Fruit fly (Drosophila melanogaster) whole organism, embryonic: ENCODE results near the gene CG14383.

Source experiments
- Atf3 ChIP-seq: fragments of 200-800 bp; sonication (Bioruptor generic); optimal IDR thresholded peaks from 3 replicates; lab custom pipeline; 2016; ENCODE audit warnings: missing biosample characterization, missing genetic modification characterization
- B-H1 ChIP-seq: fragments of 200-800 bp; sonication (Bioruptor generic); IDR thresholded peaks from 3 replicates; pipeline ENCODE4 v1.3.6; 2022; ENCODE audit warnings: missing biosample characterization, missing genetic modification characterization
- CG11695 ChIP-seq: fragments of 200-800 bp; sonication (Bioruptor generic); IDR thresholded peaks from 3 replicates; pipeline ENCODE4 v1.3.6; 2022; ENCODE audit warnings: missing biosample characterization, missing genetic modification characterization
- CG1792 ChIP-seq: fragments of 200-800 bp; sonication (Bioruptor generic); optimal IDR thresholded peaks from 2 replicates; lab custom pipeline; 2016; ENCODE audit warnings: missing biosample characterization, missing genetic modification characterization
- CG33557 ChIP-seq: fragments of 200-800 bp; sonication (Bioruptor generic); optimal IDR thresholded peaks from 2 replicates; lab custom pipeline; 2019; ENCODE audit warnings: missing biosample characterization, mild to moderate bottlenecking, missing genetic modification characterization, moderate library complexity
- CG5245 ChIP-seq: fragments of 200-800 bp; sonication (Bioruptor generic); optimal IDR thresholded peaks from 3 replicates; lab custom pipeline; 2016; ENCODE audit warnings: missing biosample characterization, missing genetic modification characterization
- HLHmδ ChIP-seq: fragments of 200-800 bp; sonication (Bioruptor generic); optimal IDR thresholded peaks from 2 replicates; lab custom pipeline; 2018; ENCODE audit warnings: missing biosample characterization, mild to moderate bottlenecking, missing genetic modification characterization, moderate library complexity
- Oli ChIP-seq: fragments of 200-800 bp; sonication (Bioruptor generic); optimal IDR thresholded peaks from 2 replicates; lab custom pipeline; 2018; ENCODE audit warnings: missing biosample characterization, mild to moderate bottlenecking, missing genetic modification characterization, moderate library complexity
- PHDP ChIP-seq: fragments of 200-800 bp; sonication (Bioruptor generic); optimal IDR thresholded peaks from 3 replicates; lab custom pipeline; 2018; ENCODE audit warnings: missing biosample characterization, mild to moderate bottlenecking, missing genetic modification characterization, moderate library complexity
- bsh ChIP-seq, 2 experiments: fragments of 200-800 bp; sonication (Bioruptor generic); optimal IDR thresholded peaks; 2 replicates each; lab custom pipeline; 2017 to 2018; ENCODE audit warnings: mild to moderate bottlenecking in 2 of 2, missing biosample characterization in 2 of 2, missing genetic modification characterization in 2 of 2, moderate library complexity in 1 of 2
- hbn ChIP-seq: fragments of 200-800 bp; sonication (Bioruptor generic); IDR thresholded peaks from 2 replicates; pipeline ENCODE4 v1.3.6; 2022; ENCODE audit warnings: missing biosample characterization, missing genetic modification characterization; ENCODE audit not compliant: partially characterized antibody
- hth ChIP-seq: fragments of >200 bp; optimal IDR thresholded peaks from 2 replicates; lab custom pipeline; 2017; ENCODE audit warnings: inconsistent platforms
- sr ChIP-seq: fragments of 200-800 bp; sonication (Bioruptor generic); IDR thresholded peaks from 3 replicates; pipeline ENCODE4 v1.3.6; 2022; ENCODE audit warnings: missing biosample characterization, missing genetic modification characterization

dm6 chr3R:13010905-13011620 lies 22.8 kb upstream of the CG14383 start, which contains the start of gene CG8031:
- TF ChIP-seq bsh (GFP tag; optimal IDR thresholded peaks at IDR 0.05; lab: Kevin White, UChicago) (no peak), CG33557 (no peak), HLHmδ (GFP tag; lab: Kevin White, UChicago) (no peak), CG5245 (GFP tag; lab: Kevin White, UChicago) (no peak), hth (lab: Kevin White, UChicago) (no peak), Oli (no peak), B-H1 (GFP tag; lab: Robert Waterston, UW) (no peak), CG1792 (GFP tag; lab: Kevin White, UChicago) (no peak), Atf3 (GFP tag; lab: Kevin White, UChicago) (no peak), PHDP (tag; lab: Kevin White, UChicago) (no peak), sr (no peak), hbn (GFP tag; lab: Robert Waterston, UW) (no peak), CG11695 (GFP tag; lab: Robert Waterston, UW) (no peak)
